Fruit fly (Drosophila melanogaster) whole organism, pupa: ENCODE measurements around the gene fd96Cb.
A peak's percentile ranks its signal among the peaks of the same experiment; 100 is the strongest.

Source experiments
- CG10348 ChIP-seq: fragments of 200-800 bp; sonication (Bioruptor generic); IDR thresholded peaks from 2 replicates; pipeline ENCODE4 v1.3.6; 2022; ENCODE audit warnings: missing biosample characterization, missing genetic modification characterization
- CG12605 ChIP-seq: fragments of 200-800 bp; sonication (Bioruptor generic); IDR thresholded peaks from 2 replicates; pipeline ENCODE4 v1.3.6; 2022; ENCODE audit warnings: missing biosample characterization, missing genetic modification characterization
- CG13204 ChIP-seq: fragments of 200-800 bp; sonication (Bioruptor generic); optimal IDR thresholded peaks from 2 replicates; lab custom pipeline; 2018; ENCODE audit warnings: missing biosample characterization, mild to moderate bottlenecking, missing genetic modification characterization, moderate library complexity
- CG14655 ChIP-seq: fragments of 200-800 bp; sonication (Bioruptor generic); optimal IDR thresholded peaks from 3 replicates; lab custom pipeline; 2017; ENCODE audit warnings: mild to moderate bottlenecking, missing biosample characterization, missing genetic modification reagents, missing genetic modification characterization
- CG15710 ChIP-seq: fragments of 200-800 bp; sonication (Bioruptor generic); optimal IDR thresholded peaks from 2 replicates; lab custom pipeline; 2018; ENCODE audit warnings: missing biosample characterization, mild to moderate bottlenecking, missing genetic modification characterization, moderate library complexity
- CG17806 ChIP-seq: fragments of 200-800 bp; sonication (Bioruptor generic); optimal IDR thresholded peaks from 2 replicates; lab custom pipeline; 2018; ENCODE audit warnings: missing biosample characterization, mild to moderate bottlenecking, missing genetic modification characterization, moderate library complexity
- CG32121 ChIP-seq: fragments of 200-800 bp; sonication (Bioruptor generic); IDR thresholded peaks from 2 replicates; pipeline ENCODE4 v1.3.6; 2022; ENCODE audit warnings: missing biosample characterization, missing genetic modification characterization
- CG34367 ChIP-seq: fragments of 200-800 bp; sonication (Bioruptor generic); optimal IDR thresholded peaks from 2 replicates; lab custom pipeline; 2018; ENCODE audit warnings: missing biosample characterization, mild to moderate bottlenecking, missing genetic modification characterization
- CG8301 ChIP-seq: fragments of 200-800 bp; sonication (Bioruptor generic); optimal IDR thresholded peaks from 2 replicates; lab custom pipeline; 2018; ENCODE audit warnings: missing biosample characterization, mild to moderate bottlenecking, missing genetic modification characterization
- CG9948 ChIP-seq: fragments of 200-800 bp; sonication (Bioruptor generic); optimal IDR thresholded peaks from 2 replicates; lab custom pipeline; 2018; ENCODE audit warnings: missing biosample characterization, mild to moderate bottlenecking, missing genetic modification characterization, moderate library complexity
- D1 ChIP-seq: fragments of 200-800 bp; sonication (Bioruptor generic); optimal IDR thresholded peaks from 2 replicates; lab custom pipeline; 2018; ENCODE audit warnings: missing biosample characterization, mild to moderate bottlenecking, missing genetic modification characterization, moderate library complexity
- EcR ChIP-seq: fragments of 200-800 bp; sonication (Bioruptor generic); optimal IDR thresholded peaks from 3 replicates; lab custom pipeline; 2019; ENCODE audit warnings: missing biosample characterization, missing genetic modification characterization, mild to moderate bottlenecking, moderate library complexity, missing genetic modification reagents
- Ets98B ChIP-seq: fragments of 200-800 bp; sonication (Bioruptor generic); IDR thresholded peaks from 2 replicates; pipeline ENCODE4 v1.3.6; 2022; ENCODE audit warnings: missing biosample characterization, missing genetic modification characterization
- Pif1A ChIP-seq: fragments of 200-800 bp; sonication (Bioruptor generic); optimal IDR thresholded peaks from 3 replicates; lab custom pipeline; 2016; ENCODE audit warnings: missing biosample characterization, missing genetic modification characterization
- Pif1B ChIP-seq: fragments of 200-800 bp; sonication (Bioruptor generic); optimal IDR thresholded peaks from 3 replicates; lab custom pipeline; 2016; ENCODE audit warnings: missing biosample characterization, missing genetic modification characterization
- Snoo ChIP-seq: fragments of 200-800 bp; sonication (Bioruptor generic); optimal IDR thresholded peaks from 3 replicates; lab custom pipeline; 2017; ENCODE audit warnings: missing biosample characterization, mild to moderate bottlenecking, missing genetic modification characterization, inconsistent platforms
- fd96Ca ChIP-seq: fragments of 200-800 bp; sonication (Bioruptor generic); IDR thresholded peaks from 3 replicates; pipeline ENCODE4 v1.3.6; 2022; ENCODE audit warnings: missing biosample characterization, missing genetic modification characterization
- gl ChIP-seq: fragments of 200-800 bp; sonication (Bioruptor generic); optimal IDR thresholded peaks from 2 replicates; lab custom pipeline; 2018; ENCODE audit warnings: missing biosample characterization, mild to moderate bottlenecking, missing genetic modification characterization
- rn ChIP-seq: fragments of 200-800 bp; sonication (Bioruptor generic); IDR thresholded peaks from 2 replicates; pipeline ENCODE4 v1.3.6; 2022; ENCODE audit warnings: missing biosample characterization, missing genetic modification characterization

The fd96Cb gene

DNA sequence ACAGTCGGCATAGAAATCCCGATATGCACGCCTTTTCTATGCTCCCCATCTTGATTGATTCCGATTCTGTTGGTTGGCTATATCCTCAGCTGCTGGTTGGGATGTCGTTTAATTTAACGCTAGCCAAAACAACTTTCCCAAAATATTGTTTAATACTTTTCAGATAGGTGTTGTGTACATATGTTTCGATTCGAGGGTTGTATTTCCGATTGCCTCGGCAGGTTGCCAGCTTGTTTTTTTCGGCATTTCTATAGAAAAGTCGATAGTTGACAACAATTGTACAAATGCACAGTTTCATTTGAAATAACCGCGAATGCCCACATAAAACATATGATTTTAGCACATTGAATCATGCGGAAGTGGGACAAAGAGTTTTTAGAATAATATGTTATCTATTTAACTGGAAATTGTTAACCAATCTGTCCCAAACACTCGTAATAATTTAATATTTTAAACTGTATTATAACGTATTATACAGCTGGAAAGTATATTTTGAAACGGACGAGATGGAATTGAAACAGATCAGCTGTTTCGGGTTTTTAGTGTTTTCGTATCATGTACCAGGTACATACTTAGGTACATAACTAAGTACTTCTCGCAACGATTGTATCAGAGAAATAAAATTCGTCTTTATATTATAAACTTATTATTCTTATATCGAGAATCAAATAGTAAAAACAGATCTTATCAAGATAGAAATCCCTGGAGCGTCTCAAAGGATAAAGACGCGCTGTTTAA is 40.2 kb upstream of the fd96Cb start, which contains the start of gene CG31109:
Gene CG31109, minus strand, starts transcription at position 203 of the 738 bp plus-strand sequence.
- TF ChIP-seq Ets98B (GFP tag; lab: Robert Waterston, UW) (peak; percentile 36; the same call in 1 of the 2 replicates), EcR (GFP tag; lab: Kevin White, UChicago) (no peak)
- TF ChIP-seq, all 21 proteins: peak for 1

DNA sequence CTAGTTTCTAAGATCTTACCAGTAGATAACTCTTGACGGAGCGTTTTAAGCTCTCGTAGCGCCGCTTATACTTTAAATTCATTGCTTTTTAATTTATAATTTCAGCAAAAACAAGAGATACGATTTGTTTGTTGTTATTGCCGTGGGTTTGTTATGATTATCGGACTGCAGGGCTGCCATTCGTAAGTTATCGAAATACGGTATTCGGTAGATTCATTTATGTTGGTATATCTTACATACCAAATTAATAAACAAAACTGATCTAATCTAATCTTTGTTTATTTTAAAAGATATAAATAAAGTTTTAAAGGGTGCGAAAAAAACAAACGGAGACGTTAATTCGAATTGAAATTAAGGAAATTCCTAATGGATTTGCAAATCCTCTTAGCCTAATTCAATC is 38.8 kb upstream of the fd96Cb start, which contains the start of the genes CG31111 and stac:
Gene CG31111, minus strand, starts transcription at position 162 of the 400 bp plus-strand sequence.
Gene stac, plus strand, starts transcription at position 271 of the 400 bp plus-strand sequence.
- TF ChIP-seq CG32121 (GFP tag; lab: Robert Waterston, UW) (no peak), EcR (GFP tag; lab: Kevin White, UChicago) (no peak), gl (tag; lab: Kevin White, UChicago) (no peak), CG13204 (GFP tag; lab: Kevin White, UChicago) (no peak), rn (GFP tag; lab: Robert Waterston, UW) (no peak), CG9948 (tag; lab: Kevin White, UChicago) (no peak)

DNA sequence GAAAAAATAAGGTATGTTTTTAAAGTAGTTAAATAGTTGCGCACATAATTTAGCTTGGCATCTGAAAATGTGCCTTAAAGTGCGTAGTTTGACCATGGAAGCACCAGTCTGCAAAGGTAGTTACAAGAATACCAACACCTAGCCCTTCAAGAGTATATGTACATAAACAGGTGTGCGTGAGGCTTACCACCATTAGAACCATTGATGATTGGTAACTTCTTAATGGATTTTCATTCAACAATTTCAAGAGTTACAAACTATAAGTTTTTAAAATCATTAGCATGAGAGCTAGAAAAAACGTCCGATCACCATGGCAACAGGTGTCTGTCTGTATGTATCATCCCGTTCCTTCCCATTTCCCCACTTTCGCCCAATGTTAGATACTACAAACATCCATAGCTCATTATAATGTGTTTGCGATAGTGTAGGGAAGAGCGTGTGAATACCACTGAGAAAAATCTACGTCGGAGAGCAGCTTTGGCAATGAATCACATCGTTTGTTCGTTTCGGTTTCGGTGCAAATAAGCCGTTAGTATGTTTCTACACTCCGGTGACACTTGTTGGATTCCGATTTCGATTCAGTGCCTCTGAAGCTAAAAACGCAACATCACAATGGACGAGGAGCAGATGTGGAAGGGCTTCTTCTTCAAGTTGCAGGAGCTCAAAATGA is 38.2 kb upstream of the fd96Cb start:
- TF ChIP-seq CG10348 (GFP tag; lab: Robert Waterston, UW) (no peak), CG14655 (no peak), CG32121 (GFP tag; lab: Robert Waterston, UW) (no peak), fd96Ca (GFP tag; lab: Robert Waterston, UW) (no peak), CG34367 (tag; lab: Kevin White, UChicago) (no peak), CG13204 (GFP tag; lab: Kevin White, UChicago) (no peak), rn (GFP tag; lab: Robert Waterston, UW) (no peak), CG9948 (tag; lab: Kevin White, UChicago) (no peak), CG15710 (tag; lab: Kevin White, UChicago) (no peak), gl (tag; lab: Kevin White, UChicago) (no peak), CG8301 (tag; lab: Kevin White, UChicago) (no peak), Snoo (tag; lab: Kevin White, UChicago) (no peak), EcR (GFP tag; lab: Kevin White, UChicago) (no peak), Pif1B (GFP tag; lab: Kevin White, UChicago) (no peak), Pif1A (no peak), Ets98B (GFP tag; lab: Robert Waterston, UW) (no peak), CG12605 (GFP tag; lab: Robert Waterston, UW) (no peak)

DNA sequence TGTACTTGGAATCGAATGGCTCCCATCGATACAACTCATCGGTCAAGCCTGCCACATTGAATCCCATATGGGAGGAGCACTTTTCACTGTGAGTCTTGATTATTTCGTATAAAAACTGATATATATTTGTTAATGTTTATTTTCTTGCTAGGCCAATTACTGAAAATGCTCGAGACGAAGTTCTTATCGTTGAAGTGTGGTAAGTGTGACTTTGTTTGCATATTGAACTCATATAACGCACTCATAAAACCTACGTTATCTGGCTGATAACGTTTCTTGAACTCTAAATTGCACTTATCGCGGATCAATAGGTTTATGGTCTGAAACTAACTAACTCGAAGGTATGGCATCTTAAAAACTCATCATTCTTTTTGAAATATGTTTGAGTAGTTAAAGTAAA is 34.4 kb upstream of the fd96Cb start:
- no peak for TF ChIP-seq Pif1A
- no peak for TF ChIP-seq Pif1B (GFP tag; lab: Kevin White, UChicago)
- TF ChIP-seq fd96Ca (GFP tag; lab: Robert Waterston, UW) = no peak

DNA sequence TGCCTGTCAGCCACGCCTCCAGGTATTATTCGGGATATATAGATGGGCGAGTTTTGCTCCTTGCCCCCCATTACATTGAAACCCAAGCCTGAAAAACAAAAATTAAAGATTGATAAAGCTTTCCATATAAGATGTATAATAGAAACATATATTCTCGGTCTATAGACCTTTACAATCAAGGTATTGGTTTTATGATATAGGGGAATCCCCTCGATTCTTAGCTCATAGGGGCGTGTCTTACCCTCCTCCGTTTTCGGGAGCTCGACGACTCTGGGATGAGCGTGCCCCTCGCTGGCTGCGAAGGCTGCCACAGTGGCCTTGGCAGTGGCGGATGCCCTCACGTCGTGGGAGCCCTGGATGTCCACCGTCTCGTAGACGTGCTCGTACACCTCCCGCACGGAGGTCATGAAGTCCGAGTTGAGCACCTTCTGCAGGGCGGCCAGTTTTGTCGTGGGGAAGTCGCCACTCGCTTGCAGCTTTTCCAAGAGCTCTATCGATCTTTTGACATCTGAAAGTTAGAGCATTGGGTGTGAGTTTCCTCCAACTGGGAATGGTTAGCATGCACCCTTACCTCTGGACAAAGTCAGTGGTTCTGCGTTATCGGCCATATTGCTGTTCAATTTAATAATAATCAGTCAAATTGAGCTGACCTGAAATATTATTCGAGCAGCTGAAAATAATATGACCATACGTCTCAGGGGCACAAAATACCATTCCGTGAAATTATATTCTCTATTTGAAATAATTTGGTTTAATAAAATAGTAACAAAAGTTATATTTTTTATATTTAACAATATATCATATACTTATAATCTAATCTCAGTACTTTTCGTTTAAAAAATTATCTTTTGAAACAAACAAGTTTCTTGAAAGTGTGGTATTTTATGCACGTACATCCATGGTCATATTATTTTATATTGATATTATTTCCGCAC is 29.6 kb upstream of the fd96Cb start, which contains the start of the genes veli and PQBP1:
Gene veli, minus strand, starts transcription at position 685 of the 935 bp plus-strand sequence.
Gene PQBP1, plus strand, starts transcription at position 885 of the 935 bp plus-strand sequence.
- TF ChIP-seq CG32121 (GFP tag; lab: Robert Waterston, UW) = no peak
- no peak for TF ChIP-seq rn (GFP tag; lab: Robert Waterston, UW)

DNA sequence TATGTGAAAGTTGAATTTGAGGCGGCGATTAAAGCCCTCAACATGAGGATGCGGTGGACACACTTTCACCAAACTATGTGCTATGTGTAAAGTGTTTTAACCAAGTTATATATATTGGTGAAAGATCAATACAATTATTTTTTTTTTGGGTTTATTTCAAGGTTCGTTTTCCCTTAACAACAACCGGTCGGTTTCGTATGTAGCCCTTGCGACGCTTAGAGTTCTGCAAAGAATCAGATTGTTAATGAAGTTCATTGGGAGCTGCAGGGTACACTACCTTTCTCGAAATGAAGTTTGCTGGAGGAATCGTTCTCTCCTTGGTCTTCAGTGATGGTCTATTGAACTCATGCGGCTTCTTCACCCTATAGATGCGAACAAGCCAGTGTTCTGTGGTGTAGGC is 28.0 kb upstream of the fd96Cb start:
- TF ChIP-seq Pif1A = no peak

DNA sequence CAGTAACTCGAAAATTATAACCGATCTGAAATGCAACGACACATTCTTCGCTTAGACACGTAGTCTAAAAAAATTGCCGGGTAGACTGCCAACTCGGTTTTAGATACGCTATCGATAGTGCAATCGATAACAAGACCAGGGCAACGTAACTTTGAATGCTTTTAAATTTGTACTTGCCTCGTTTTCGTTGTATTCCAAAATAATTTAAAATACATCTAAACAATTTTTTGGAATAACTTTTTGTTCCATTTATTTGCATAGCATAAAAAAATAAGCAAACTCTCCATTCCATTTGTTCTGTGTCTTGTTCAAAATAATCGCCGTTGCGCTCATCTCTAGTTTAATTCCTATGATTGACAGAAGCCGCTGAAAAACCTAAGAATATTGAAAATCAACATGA is 25.2 kb upstream of the fd96Cb start, which contains the start of the genes Stt3B and CG11839:
Gene Stt3B, minus strand, starts transcription at position 69 of the 400 bp plus-strand sequence.
Gene CG11839, plus strand, starts transcription at position 359 of the 400 bp plus-strand sequence.
- TF ChIP-seq D1 (tag; lab: Kevin White, UChicago) (no peak), CG32121 (GFP tag; lab: Robert Waterston, UW) (peak; percentile 42; the same call in 1 of the 2 replicates), gl (tag; lab: Kevin White, UChicago) (no peak), CG17806 (peak; percentile 28), CG34367 (tag; lab: Kevin White, UChicago) (no peak), Snoo (tag; lab: Kevin White, UChicago) (peak; percentile 21), CG15710 (tag; lab: Kevin White, UChicago) (peak; percentile 53), Pif1A (no peak)
